Fruit fly (Drosophila melanogaster) whole organism, wandering third instar larva: ENCODE data around the gene CG14324.

Source experiments
- Abd-B ChIP-seq: fragments of >200 bp; optimal IDR thresholded peaks from 2 replicates; lab custom pipeline; 2017; ENCODE audit warnings: missing biosample characterization, missing genetic modification characterization
- CG32264 ChIP-seq: fragments of 200-800 bp; sonication (Bioruptor generic); optimal IDR thresholded peaks from 2 replicates; lab custom pipeline; 2016; ENCODE audit warnings: missing biosample characterization, missing genetic modification characterization
- HLH106 ChIP-seq: fragments of 200-800 bp; optimal IDR thresholded peaks from 3 replicates; lab custom pipeline; 2019; ENCODE audit warnings: missing biosample characterization, mild to moderate bottlenecking, missing genetic modification characterization, moderate library complexity
- Hr78 ChIP-seq: fragments of >200 bp; optimal IDR thresholded peaks from 2 replicates; lab custom pipeline; 2017; ENCODE audit warnings: missing biosample characterization, missing genetic modification characterization
- Jra ChIP-seq: sonication (Bioruptor generic); optimal IDR thresholded peaks from 2 replicates; lab custom pipeline; 2016; ENCODE audit warnings: missing biosample characterization, missing genetic modification characterization
- Vsx2 ChIP-seq: fragments of 200-300, 225-300 bp; sonication (Bioruptor generic); optimal IDR thresholded peaks from 2 replicates; lab custom pipeline; 2018; ENCODE audit warnings: missing biosample characterization, missing genetic modification characterization; ENCODE audit not compliant: partially characterized antibody
- brk ChIP-seq: fragments of 200-800 bp; sonication (Bioruptor generic); optimal IDR thresholded peaks from 2 replicates; lab custom pipeline; 2016; ENCODE audit warnings: missing biosample characterization, mild to moderate bottlenecking, missing genetic modification characterization
- dl ChIP-seq, 2 experiments: fragments of 175-275, 200-275 bp in 1 of 2; fragments of 200-275 bp in 1 of 2; sonication (Bioruptor generic); optimal IDR thresholded peaks; lab custom pipeline; 2018; ENCODE audit warnings: mild to moderate bottlenecking in 2 of 2, missing biosample characterization in 2 of 2, missing genetic modification characterization in 2 of 2, moderate library complexity in 2 of 2; ENCODE audit not compliant: partially characterized antibody in 2 of 2, insufficient read depth in 1 of 2
- foxo ChIP-seq, 2 experiments: fragments of 200-800 bp; sonication (Bioruptor generic); optimal IDR thresholded peaks; 2 replicates in 1 of 2; 3 replicates in 1 of 2; lab custom pipeline; 2016 to 2017; ENCODE audit warnings: missing biosample characterization in 2 of 2, missing genetic modification characterization in 2 of 2
- fru ChIP-seq: fragments of 200-800 bp; sonication (Bioruptor generic); optimal IDR thresholded peaks from 3 replicates; lab custom pipeline; 2016; ENCODE audit warnings: missing biosample characterization, mild to moderate bottlenecking, missing genetic modification characterization
- lola ChIP-seq: fragments of >200 bp; optimal IDR thresholded peaks from 2 replicates; lab custom pipeline; 2017; ENCODE audit warnings: missing biosample characterization, missing genetic modification characterization
- psq ChIP-seq: fragments of 200-800 bp; sonication (Bioruptor generic); optimal IDR thresholded peaks from 3 replicates; lab custom pipeline; 2017; ENCODE audit warnings: missing biosample characterization, mild to moderate bottlenecking, missing genetic modification characterization, moderate library complexity

- no peak for TF ChIP-seq psq
- TF ChIP-seq HLH106 (tag; lab: Kevin White, UChicago) = no peak
- no peak for TF ChIP-seq brk (GFP tag; lab: Kevin White, UChicago)
- TF ChIP-seq dl (GFP tag; optimal IDR thresholded peaks at IDR 0.05; lab: Kevin White, UChicago; ENCODE audit: insufficient read depth in 1 of 2, partially characterized antibody in 2 of 2) = no peak
- no peak for TF ChIP-seq CG32264 (GFP tag; lab: Kevin White, UChicago)
- no peak for TF ChIP-seq Vsx2
- no peak for TF ChIP-seq lola (GFP tag; lab: Kevin White, UChicago)
- TF ChIP-seq Abd-B (GFP tag; lab: Kevin White, UChicago) = no peak
- no peak for TF ChIP-seq Jra
- TF ChIP-seq fru (GFP tag; lab: Kevin White, UChicago) = no peak
- TF ChIP-seq foxo (GFP tag; optimal IDR thresholded peaks at IDR 0.05; lab: Kevin White, UChicago) = no peak
- no peak for TF ChIP-seq Hr78
These were observed 6.8 kb downstream of the CG14324 start for dm6 chr3R:17611836-17612235.
